Worm (Caenorhabditis elegans) whole organism, young adult: ENCODE data around the gene F54B11.5.
A peak's percentile ranks its signal among the peaks of the same experiment; 100 is the strongest.

ENCODE experiments used
- F33H1.4 ChIP-seq: fragments of 200-800 bp; sonication (Bioruptor generic); IDR thresholded peaks from 2 replicates; pipeline ENCODE4 v1.3.6; 2022; ENCODE audit warnings: missing genetic modification reagents, missing genetic modification characterization, missing compliant biosample characterization
- F49E8.2 ChIP-seq: sonication (generic microtip); optimal IDR thresholded peaks from 3 replicates; lab custom pipeline; 2017; ENCODE audit warnings: missing genetic modification characterization, mild to moderate bottlenecking, missing compliant biosample characterization, antibody characterized with exemption, moderate library complexity; ENCODE audit not compliant: insufficient read depth
- F57A8.1 ChIP-seq: fragments of 200-800 bp; sonication (Bioruptor generic); optimal IDR thresholded peaks from 2 replicates; lab custom pipeline; 2018; ENCODE audit warnings: mild to moderate bottlenecking, missing genetic modification characterization, moderate library complexity, missing compliant biosample characterization
- F57C9.4 ChIP-seq: sonication (generic microtip); optimal IDR thresholded peaks from 2 replicates; lab custom pipeline; 2017; ENCODE audit warnings: mild to moderate bottlenecking, missing genetic modification characterization, missing compliant biosample characterization
- K11D2.4 ChIP-seq: fragments of 200-800 bp; sonication (Bioruptor generic); IDR thresholded peaks from 2 replicates; pipeline ENCODE4 v1.3.6; 2022; ENCODE audit warnings: missing genetic modification reagents, missing genetic modification characterization, missing compliant biosample characterization
- Y53G8AR.9 ChIP-seq: fragments of 200-800 bp; sonication (Bioruptor generic); conservative IDR thresholded peaks from 2 replicates; pipeline ENCODE4 v1.3.6; 2022; ENCODE audit warnings: missing genetic modification reagents, missing genetic modification characterization, missing compliant biosample characterization
- Y95B8A.8 ChIP-seq: fragments of 200-800 bp; sonication (Bioruptor generic); IDR thresholded peaks from 2 replicates; pipeline ENCODE4 v1.3.6; 2022; ENCODE audit warnings: missing genetic modification reagents, missing genetic modification characterization, missing compliant biosample characterization
- akir-1 ChIP-seq: fragments of 200-800 bp; sonication (Bioruptor generic); optimal IDR thresholded peaks from 2 replicates; lab custom pipeline; 2018; ENCODE audit warnings: mild to moderate bottlenecking, missing genetic modification characterization, moderate library complexity, missing compliant biosample characterization
- aptf-2 ChIP-seq: fragments of 200-800 bp; sonication (Bioruptor generic); conservative IDR thresholded peaks from 2 replicates; pipeline ENCODE4 v1.3.6; 2022; ENCODE audit warnings: missing genetic modification reagents, missing genetic modification characterization, missing compliant biosample characterization
- athp-1 ChIP-seq: sonication (generic microtip); optimal IDR thresholded peaks from 2 replicates; lab custom pipeline; 2017; ENCODE audit warnings: mild to moderate bottlenecking, missing genetic modification characterization, missing compliant biosample characterization
- ccch-3 ChIP-seq: fragments of 200-800 bp; sonication (Bioruptor generic); optimal IDR thresholded peaks from 2 replicates; lab custom pipeline; 2018; ENCODE audit warnings: mild to moderate bottlenecking, missing genetic modification characterization, missing compliant biosample characterization
- cebp-1 ChIP-seq, 2 experiments: fragments of 200-800 bp in 1 of 2; sonication (Bioruptor generic) in 1 of 2; sonication (generic microtip) in 1 of 2; IDR thresholded peaks in 1 of 2; optimal IDR thresholded peaks in 1 of 2; 2 replicates each; pipeline versions ENCODE4 v1.3.6 to Lab custom; 2017 to 2022; ENCODE audit warnings: missing compliant biosample characterization in 2 of 2, missing genetic modification characterization in 2 of 2, mild to moderate bottlenecking in 1 of 2, missing genetic modification reagents in 1 of 2, moderate library complexity in 1 of 2
- cebp-2 ChIP-seq: fragments of 200-800 bp; sonication (Bioruptor generic); IDR thresholded peaks from 2 replicates; pipeline ENCODE4 v1.3.6; 2022; ENCODE audit warnings: missing genetic modification characterization, missing compliant biosample characterization
- dox-1 ChIP-seq: fragments of 200-800 bp; sonication (Bioruptor generic); IDR thresholded peaks from 2 replicates; pipeline ENCODE4 v1.3.6; 2022; ENCODE audit warnings: missing genetic modification reagents, missing genetic modification characterization, missing compliant biosample characterization
- ekl-4 ChIP-seq: fragments of 200-800 bp; sonication (Bioruptor generic); IDR thresholded peaks from 2 replicates; pipeline ENCODE4 v1.3.6; 2022; ENCODE audit warnings: missing genetic modification reagents, missing genetic modification characterization, missing compliant biosample characterization
- fkh-3 ChIP-seq: sonication (generic microtip); optimal IDR thresholded peaks from 2 replicates; lab custom pipeline; 2016; ENCODE audit warnings: mild to moderate bottlenecking, missing genetic modification characterization, missing compliant biosample characterization
- gei-17 ChIP-seq: fragments of 200-800 bp; sonication (Bioruptor generic); optimal IDR thresholded peaks from 2 replicates; lab custom pipeline; 2018; ENCODE audit warnings: mild to moderate bottlenecking, missing genetic modification characterization, missing compliant biosample characterization
- him-1 ChIP-seq: sonication (generic microtip); optimal IDR thresholded peaks from 2 replicates; lab custom pipeline; 2016; ENCODE audit warnings: missing genotype, missing genetic modification reagents, missing genetic modification characterization, missing compliant biosample characterization
- hsf-1 ChIP-seq: fragments of 200-800 bp; sonication (Bioruptor generic); IDR thresholded peaks from 2 replicates; pipeline ENCODE4 v1.3.6; 2022; ENCODE audit warnings: missing genetic modification reagents, missing genetic modification characterization, missing compliant biosample characterization
- lag-1 ChIP-seq: fragments of 200-800 bp; sonication (Bioruptor generic); IDR thresholded peaks from 2 replicates; pipeline ENCODE4 v1.3.6; 2022; ENCODE audit warnings: missing genetic modification reagents, missing genetic modification characterization, missing compliant biosample characterization
- let-526 ChIP-seq: fragments of 200-800 bp; sonication (Bioruptor generic); IDR thresholded peaks from 2 replicates; pipeline ENCODE4 v1.3.6; 2022; ENCODE audit warnings: missing genetic modification reagents, missing genetic modification characterization, missing compliant biosample characterization
- lir-1 ChIP-seq: fragments of 200-800 bp; sonication (Bioruptor generic); conservative IDR thresholded peaks from 2 replicates; pipeline ENCODE4 v1.3.6; 2022; ENCODE audit warnings: missing genetic modification reagents, missing genetic modification characterization, missing compliant biosample characterization
- lsy-27 ChIP-seq: sonication (generic microtip); optimal IDR thresholded peaks from 2 replicates; lab custom pipeline; 2017; ENCODE audit warnings: missing genetic modification characterization, mild to moderate bottlenecking, missing compliant biosample characterization, antibody characterized with exemption, missing genotype, borderline replicate concordance; ENCODE audit not compliant: insufficient read depth
- madf-8 ChIP-seq: fragments of 200-800 bp; sonication (Bioruptor generic); conservative IDR thresholded peaks from 2 replicates; pipeline ENCODE4 v1.3.6; 2022; ENCODE audit warnings: missing genetic modification reagents, missing genetic modification characterization, missing compliant biosample characterization
- mxl-1 ChIP-seq: sonication (generic microtip); optimal IDR thresholded peaks from 2 replicates; lab custom pipeline; 2016; ENCODE audit warnings: missing genetic modification characterization, missing compliant biosample characterization
- nhr-179 ChIP-seq: sonication (generic microtip); optimal IDR thresholded peaks from 2 replicates; lab custom pipeline; 2016; ENCODE audit warnings: mild to moderate bottlenecking, missing genetic modification characterization, missing compliant biosample characterization
- pbrm-1 ChIP-seq: fragments of 200-800 bp; sonication (Bioruptor generic); IDR thresholded peaks from 2 replicates; pipeline ENCODE4 v1.3.6; 2022; ENCODE audit warnings: missing genetic modification reagents, missing genetic modification characterization, missing compliant biosample characterization
- pha-4 ChIP-seq: fragments of 150-350 bp; sonication (generic microtip); optimal IDR thresholded peaks from 2 replicates; lab custom pipeline; 2014; ENCODE audit warnings: missing biosample characterization, missing genetic modification reagents, missing genetic modification characterization
- snpc-3.4 ChIP-seq: sonication (generic microtip); optimal IDR thresholded peaks from 2 replicates; lab custom pipeline; 2017; ENCODE audit warnings: missing genetic modification characterization, mild to moderate bottlenecking, missing compliant biosample characterization, antibody characterized with exemption, moderate library complexity, missing genotype, missing genetic modification reagents
- snpc-4 ChIP-seq, 5 experiments: fragments of 150-350 bp in 1 of 5; sonication (generic microtip) in 4 of 5; optimal IDR thresholded peaks; 2 replicates each; lab custom pipeline; 2014 to 2018; ENCODE audit warnings: missing genetic modification characterization in 5 of 5, missing biosample characterization in 3 of 5, antibody characterized with exemption in 2 of 5, mild to moderate bottlenecking in 2 of 5, missing compliant biosample characterization in 2 of 5, missing genotype in 2 of 5, moderate library complexity in 2 of 5, missing genetic modification reagents in 1 of 5
- sptf-2 ChIP-seq: fragments of 200-800 bp; sonication (Bioruptor generic); optimal IDR thresholded peaks from 2 replicates; lab custom pipeline; 2018; ENCODE audit warnings: mild to moderate bottlenecking, missing genetic modification characterization, missing compliant biosample characterization
- tbp1 ChIP-seq: fragments of 200-800 bp; sonication (Bioruptor generic); optimal IDR thresholded peaks from 2 replicates; lab custom pipeline; 2018; ENCODE audit warnings: mild to moderate bottlenecking, missing genetic modification characterization, missing compliant biosample characterization
- zfh-2 ChIP-seq: fragments of 200-800 bp; sonication (Bioruptor generic); conservative IDR thresholded peaks from 2 replicates; pipeline ENCODE4 v1.3.6; 2022; ENCODE audit warnings: missing genetic modification reagents, missing genetic modification characterization, missing compliant biosample characterization
- ztf-22 ChIP-seq: fragments of 200-800 bp; sonication (Bioruptor generic); optimal IDR thresholded peaks from 2 replicates; lab custom pipeline; 2018; ENCODE audit warnings: mild to moderate bottlenecking, missing genetic modification characterization, moderate library complexity, missing compliant biosample characterization
- ztf-3 ChIP-seq: fragments of 200-800 bp; sonication (Bioruptor generic); optimal IDR thresholded peaks from 2 replicates; lab custom pipeline; 2018; ENCODE audit warnings: mild to moderate bottlenecking, missing genetic modification characterization, missing compliant biosample characterization

F54B11.5 gene

DNA sequence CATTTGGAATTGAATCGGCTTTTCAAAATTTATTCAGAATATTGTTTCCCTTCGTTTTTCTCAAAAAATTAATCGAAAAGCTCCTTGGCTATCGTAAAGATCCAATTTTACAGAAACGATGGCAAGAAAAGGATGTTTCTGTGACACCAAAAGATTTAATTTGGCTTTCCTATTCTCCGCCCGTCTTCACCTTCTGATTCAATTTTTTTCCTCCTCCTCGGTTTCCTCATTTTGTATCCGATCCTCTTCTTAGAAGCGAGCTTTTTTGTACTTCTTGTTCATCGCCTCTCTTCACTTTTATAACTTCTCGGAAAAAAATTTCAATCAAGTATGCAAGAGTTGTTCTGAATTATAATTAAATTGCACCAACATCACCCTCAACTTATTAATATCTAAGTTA is 14.2 kb upstream of the F54B11.5 start:
- TF ChIP-seq pbrm-1 (GFP tag; lab: Robert Waterston, UW) (no peak), athp-1 (no peak), hsf-1 (GFP tag; lab: Robert Waterston, UW) (no peak), Y53G8AR.9 (no peak), cebp-2 (GFP tag; lab: Robert Waterston, UW) (no peak), F33H1.4 (no peak), snpc-3.4 (tag; lab: Kevin White, UChicago) (no peak), dox-1 (GFP tag; lab: Robert Waterston, UW) (no peak), lag-1 (GFP tag; lab: Robert Waterston, UW) (no peak), nhr-179 (no peak)

DNA sequence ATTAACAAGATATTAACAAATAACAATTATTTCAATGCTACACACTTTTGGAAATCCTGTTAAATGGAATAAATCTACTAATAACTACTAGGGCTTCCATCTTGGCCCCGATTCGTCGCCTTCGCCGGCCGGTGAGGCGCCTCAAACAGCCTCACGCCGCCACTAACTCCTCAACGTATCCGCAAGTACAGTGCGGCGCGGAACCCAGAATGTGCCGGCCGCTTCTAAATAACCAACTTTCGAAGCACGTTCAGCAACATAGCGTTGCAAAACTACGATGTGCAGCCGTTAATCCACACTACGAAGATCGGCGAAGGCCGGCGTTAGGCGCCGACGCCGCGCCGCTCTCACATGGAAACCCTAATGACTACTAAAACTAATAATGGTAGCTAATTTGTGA is 10.0 kb upstream of the F54B11.5 start:
- no peak for TF ChIP-seq ztf-3
- TF ChIP-seq K11D2.4 (GFP tag; lab: Robert Waterston, UW), result no peak
- no peak for TF ChIP-seq akir-1
- TF ChIP-seq snpc-4 (GFP tag; optimal IDR thresholded peaks at IDR 0.05; lab: Kevin White, UChicago), result no peak
- TF ChIP-seq snpc-4 (tag; optimal IDR thresholded peaks at IDR 0.05; lab: Kevin White, UChicago), result peak in 2 of 4 experiments; percentile 75 to 84
- no peak for TF ChIP-seq mxl-1 (tag; lab: Kevin White, UChicago)

DNA sequence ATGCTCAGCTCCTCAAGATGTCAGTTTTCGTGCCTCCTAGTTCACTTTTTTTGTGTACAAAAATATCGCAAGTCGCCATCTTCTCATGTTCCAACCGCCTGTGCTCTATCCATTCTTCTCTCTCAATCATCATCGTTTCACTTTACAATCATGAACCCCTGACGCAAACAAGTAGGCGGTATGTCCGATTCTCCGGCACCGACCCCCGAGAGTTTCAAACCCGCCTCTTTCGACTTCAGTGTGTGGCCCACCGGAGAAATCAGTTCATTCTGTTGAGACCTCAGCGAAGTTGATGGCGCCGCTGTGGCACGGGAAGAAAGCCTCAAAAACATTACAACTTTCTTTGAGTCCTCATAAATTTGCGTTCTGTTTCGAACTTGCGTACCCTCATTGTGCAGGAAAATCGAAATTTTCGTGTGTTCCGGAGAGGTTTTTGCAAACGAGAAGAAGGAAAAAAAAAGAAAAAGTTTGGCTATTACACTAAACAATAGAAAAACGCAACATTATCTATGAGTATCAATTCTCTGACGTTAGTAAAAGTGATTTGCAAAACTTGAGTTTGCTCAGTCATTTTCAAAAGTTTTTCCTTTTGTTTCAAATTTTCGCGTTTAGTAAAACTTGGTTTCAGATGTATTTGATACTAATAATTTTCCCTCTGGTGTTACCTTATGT is 9.2 kb upstream of the F54B11.5 start, which contains the start of gene F54B11.9:
F54B11.9 (plus strand) TSS at position 622 of the 672 bp plus-strand sequence.
- TF ChIP-seq cebp-2 (GFP tag; lab: Robert Waterston, UW), result no peak
- TF ChIP-seq sptf-2 (GFP tag; lab: Kevin White, UChicago), result no peak
- no peak for TF ChIP-seq F57A8.1
- no peak for TF ChIP-seq madf-8 (GFP tag; lab: Robert Waterston, UW)
- no peak for TF ChIP-seq pha-4 (tag; lab: Kevin White, UChicago)
- TF ChIP-seq lsy-27 (tag; lab: Kevin White, UChicago), result no peak
- no peak for TF ChIP-seq him-1 (tag; lab: Kevin White, UChicago)
- no peak for TF ChIP-seq cebp-1 (GFP tag; IDR thresholded peaks at IDR 0.05; lab: Robert Waterston, UW)
- no peak for TF ChIP-seq cebp-1 (tag; optimal IDR thresholded peaks at IDR 0.05; lab: Kevin White, UChicago)
- TF ChIP-seq lir-1 (GFP tag; lab: Robert Waterston, UW), result no peak
- TF ChIP-seq zfh-2 (GFP tag; lab: Robert Waterston, UW), result no peak
- no peak for TF ChIP-seq ztf-22 (GFP tag; lab: Kevin White, UChicago)
- no peak for TF ChIP-seq tbp1
- TF ChIP-seq F33H1.4, result no peak
- TF ChIP-seq Y95B8A.8 (GFP tag; lab: Robert Waterston, UW), result no peak
- no peak for TF ChIP-seq snpc-4 (GFP tag; optimal IDR thresholded peaks at IDR 0.05; lab: Kevin White, UChicago)
- no peak for TF ChIP-seq snpc-4 (tag; optimal IDR thresholded peaks at IDR 0.05; lab: Kevin White, UChicago)
- TF ChIP-seq F57C9.4 (tag; lab: Kevin White, UChicago), result no peak
- TF ChIP-seq aptf-2, result no peak
- TF ChIP-seq fkh-3, result no peak
- no peak for TF ChIP-seq F49E8.2
- TF ChIP-seq ccch-3 (GFP tag; lab: Kevin White, UChicago), result no peak

DNA sequence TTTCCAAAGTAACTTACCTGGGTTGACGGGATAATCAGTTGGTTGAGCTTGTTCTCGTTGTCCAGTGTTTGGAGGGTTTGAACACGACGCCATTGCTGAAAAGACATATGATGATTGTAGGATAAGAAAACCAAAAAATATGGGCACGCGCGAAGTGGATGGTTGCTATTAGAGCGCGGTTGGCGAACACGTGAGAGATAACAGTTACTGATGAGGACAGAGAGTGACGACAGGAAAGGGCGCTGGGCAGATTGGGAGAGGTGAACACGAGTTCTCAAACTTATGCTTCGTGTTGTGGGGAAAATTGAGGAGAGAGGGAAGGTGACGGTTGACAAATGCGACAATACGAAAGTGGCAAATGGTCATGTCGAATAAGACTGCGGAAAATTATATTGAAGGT is 8.0 kb upstream of the F54B11.5 start, which contains the start of gene F54B11.8:
F54B11.8 (minus strand) TSS at position 101 of the 400 bp plus-strand sequence.
- TF ChIP-seq gei-17, result no peak
- peak; percentile 14; the same call in 1 of the 2 replicates for TF ChIP-seq ekl-4
- no peak for TF ChIP-seq let-526 (GFP tag; lab: Robert Waterston, UW)
- TF ChIP-seq, all 124 proteins: peak for 1
